Worm (Caenorhabditis elegans): ENCODE data around the gene him-10.

DNA sequence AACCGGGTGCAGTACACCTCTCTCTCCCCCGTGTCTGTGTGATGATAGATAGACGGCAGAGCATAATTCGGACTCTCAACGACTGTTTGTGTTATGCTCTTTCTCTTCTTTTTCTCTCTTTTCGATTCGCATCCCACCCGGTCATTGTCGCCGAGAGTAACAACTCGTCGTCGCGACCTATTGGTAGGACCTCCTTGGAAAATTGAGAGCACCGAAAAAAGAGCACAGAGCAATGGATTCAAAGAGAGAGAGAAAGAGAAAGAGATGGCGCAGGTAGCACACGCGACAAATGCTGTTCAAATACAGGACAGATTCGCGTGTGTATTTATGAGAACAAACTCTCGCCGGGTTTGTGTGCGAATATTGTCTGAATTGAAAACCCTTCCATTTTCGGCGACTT is 40.6 kb downstream of the him-10 start:
- TF ChIP-seq tbp1 (GFP tag; optimal IDR thresholded peaks at IDR 0.05) (no peak), mxl-1 (tag; optimal IDR thresholded peaks at IDR 0.05) (no peak), ZK185.1 (tag; optimal IDR thresholded peaks at IDR 0.05; ENCODE audit: poor library complexity, severe bottlenecking) (no peak), efl-1 (GFP tag; optimal IDR thresholded peaks at IDR 0.05) (no peak), ztf-26 (tag; optimal IDR thresholded peaks at IDR 0.05) (no peak), pbrm-1 (GFP tag; IDR thresholded peaks at IDR 0.05) (no peak)

Measured in whole organism, young adult.